Fruit fly (Drosophila melanogaster) whole organism, pupa: ENCODE results near the gene CG31268.

ENCODE experiments used
- CG10348 ChIP-seq: fragments of 200-800 bp; sonication (Bioruptor generic); IDR thresholded peaks from 2 replicates; pipeline ENCODE4 v1.3.6; 2022; ENCODE audit warnings: missing biosample characterization, missing genetic modification characterization
- CG12605 ChIP-seq: fragments of 200-800 bp; sonication (Bioruptor generic); IDR thresholded peaks from 2 replicates; pipeline ENCODE4 v1.3.6; 2022; ENCODE audit warnings: missing biosample characterization, missing genetic modification characterization
- CG13204 ChIP-seq: fragments of 200-800 bp; sonication (Bioruptor generic); optimal IDR thresholded peaks from 2 replicates; lab custom pipeline; 2018; ENCODE audit warnings: missing biosample characterization, mild to moderate bottlenecking, missing genetic modification characterization, moderate library complexity
- CG14655 ChIP-seq: fragments of 200-800 bp; sonication (Bioruptor generic); optimal IDR thresholded peaks from 3 replicates; lab custom pipeline; 2017; ENCODE audit warnings: mild to moderate bottlenecking, missing biosample characterization, missing genetic modification reagents, missing genetic modification characterization
- CG17806 ChIP-seq: fragments of 200-800 bp; sonication (Bioruptor generic); optimal IDR thresholded peaks from 2 replicates; lab custom pipeline; 2018; ENCODE audit warnings: missing biosample characterization, mild to moderate bottlenecking, missing genetic modification characterization, moderate library complexity
- CG34367 ChIP-seq: fragments of 200-800 bp; sonication (Bioruptor generic); optimal IDR thresholded peaks from 2 replicates; lab custom pipeline; 2018; ENCODE audit warnings: missing biosample characterization, mild to moderate bottlenecking, missing genetic modification characterization
- CG4496 ChIP-seq: fragments of 200-800 bp; sonication (Bioruptor generic); IDR thresholded peaks from 3 replicates; pipeline ENCODE4 v1.3.6; 2022; ENCODE audit warnings: missing biosample characterization, missing genetic modification characterization
- CG8159 ChIP-seq: fragments of 200-800 bp; sonication (Bioruptor generic); optimal IDR thresholded peaks from 3 replicates; lab custom pipeline; 2018; ENCODE audit warnings: missing biosample characterization, mild to moderate bottlenecking, missing genetic modification characterization, moderate library complexity
- EcR ChIP-seq: fragments of 200-800 bp; sonication (Bioruptor generic); optimal IDR thresholded peaks from 3 replicates; lab custom pipeline; 2019; ENCODE audit warnings: missing biosample characterization, missing genetic modification characterization, mild to moderate bottlenecking, moderate library complexity, missing genetic modification reagents
- Ets98B ChIP-seq: fragments of 200-800 bp; sonication (Bioruptor generic); IDR thresholded peaks from 2 replicates; pipeline ENCODE4 v1.3.6; 2022; ENCODE audit warnings: missing biosample characterization, missing genetic modification characterization
- Pif1B ChIP-seq: fragments of 200-800 bp; sonication (Bioruptor generic); optimal IDR thresholded peaks from 3 replicates; lab custom pipeline; 2016; ENCODE audit warnings: missing biosample characterization, missing genetic modification characterization
- Snoo ChIP-seq: fragments of 200-800 bp; sonication (Bioruptor generic); optimal IDR thresholded peaks from 3 replicates; lab custom pipeline; 2017; ENCODE audit warnings: missing biosample characterization, mild to moderate bottlenecking, missing genetic modification characterization, inconsistent platforms
- fd96Ca ChIP-seq: fragments of 200-800 bp; sonication (Bioruptor generic); IDR thresholded peaks from 3 replicates; pipeline ENCODE4 v1.3.6; 2022; ENCODE audit warnings: missing biosample characterization, missing genetic modification characterization
- rn ChIP-seq: fragments of 200-800 bp; sonication (Bioruptor generic); IDR thresholded peaks from 2 replicates; pipeline ENCODE4 v1.3.6; 2022; ENCODE audit warnings: missing biosample characterization, missing genetic modification characterization

- TF ChIP-seq CG10348 (GFP tag; lab: Robert Waterston, UW) (no peak), CG17806 (tag; lab: Kevin White, UChicago) (no peak), rn (GFP tag; lab: Robert Waterston, UW) (no peak), CG13204 (GFP tag; lab: Kevin White, UChicago) (no peak), Ets98B (GFP tag; lab: Robert Waterston, UW) (no peak), CG14655 (GFP tag; lab: Kevin White, UChicago) (no peak), CG12605 (GFP tag; lab: Robert Waterston, UW) (no peak), CG34367 (tag; lab: Kevin White, UChicago) (no peak), CG4496 (no peak), EcR (no peak), Snoo (no peak), CG8159 (no peak), fd96Ca (no peak), Pif1B (no peak)
These were observed 4.3 kb downstream of the CG31268 start, which contains the start of gene CG4009 for dm6 chr3R:17035945-17036344.
